Fruit fly (Drosophila melanogaster): Measurements from ENCODE around the gene ImpE2.

Gene ImpE2

DNA sequence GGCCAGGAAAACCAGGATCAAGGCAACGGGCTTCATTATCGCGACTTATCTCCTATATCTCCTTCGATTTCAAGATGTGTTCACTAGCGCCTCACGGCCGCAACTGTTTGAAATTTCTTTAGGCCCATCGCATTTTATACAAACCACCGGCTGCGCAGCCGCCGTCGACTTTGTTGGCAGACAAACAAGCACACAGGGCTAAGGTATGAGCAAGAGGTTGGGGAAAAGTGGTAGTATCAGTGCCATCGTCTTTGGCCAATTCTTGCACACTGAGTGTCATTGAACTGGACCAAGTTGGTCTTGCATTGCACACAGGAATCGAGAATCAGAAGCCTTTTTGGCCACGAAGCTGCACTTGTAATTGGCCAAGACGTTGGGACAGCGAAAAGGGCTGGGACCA is at the start of gene ImpE2:
Gene ImpE2, minus strand, starts transcription at position 115 of the 400 bp plus-strand sequence.
- TF ChIP-seq tj (GFP tag; optimal IDR thresholded peaks at IDR 0.05) (no peak), CG11617 (GFP tag; optimal IDR thresholded peaks at IDR 0.05) (no peak), Mnt (GFP tag; optimal IDR thresholded peaks at IDR 0.05) (no peak), Clk (GFP tag; optimal IDR thresholded peaks at IDR 0.05) (no peak), pad (GFP tag; optimal IDR thresholded peaks at IDR 0.05) (no peak), CG33017 (tag; optimal IDR thresholded peaks at IDR 0.05) (no peak), cnc (optimal IDR thresholded peaks at IDR 0.05) (no peak), Crg-1 (GFP tag; optimal IDR thresholded peaks at IDR 0.05) (no peak), Hr96 (GFP tag; optimal IDR thresholded peaks at IDR 0.05) (no peak), CG12768 (GFP tag; optimal IDR thresholded peaks at IDR 0.05) (no peak), CG7045 (GFP tag; optimal IDR thresholded peaks at IDR 0.05) (no peak), kay (GFP tag; ENCODE audit: borderline replicate concordance) (no peak), cic (GFP tag; optimal IDR thresholded peaks at IDR 0.05) (no peak), CG1620 (GFP tag; optimal IDR thresholded peaks at IDR 0.05) (no peak), bab1 (GFP tag; optimal IDR thresholded peaks at IDR 0.05) (no peak), CG7101 (tag; optimal IDR thresholded peaks at IDR 0.05) (no peak), CG5204 (GFP tag; optimal IDR thresholded peaks at IDR 0.05) (no peak)

DNA sequence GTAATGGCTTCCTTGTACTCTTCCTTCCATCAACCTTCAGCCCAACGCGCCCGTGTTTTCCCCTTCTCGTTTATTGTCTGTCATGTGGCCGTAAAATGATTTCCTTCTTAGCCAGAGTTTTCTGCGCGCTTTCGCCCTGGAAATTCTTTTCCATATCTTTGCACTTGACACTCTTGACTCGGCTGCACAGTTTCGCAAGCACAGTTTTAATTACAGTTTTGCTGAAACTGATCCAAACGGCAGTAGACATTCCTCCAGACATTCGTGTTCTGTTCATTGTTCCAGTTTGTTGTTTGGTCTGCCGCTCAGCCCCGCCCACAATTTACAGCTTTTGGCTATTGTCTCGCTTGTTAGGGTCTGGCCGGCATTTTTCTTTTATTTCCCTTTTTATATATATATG is 48.1 kb upstream of the ImpE2 start:
- TF ChIP-seq CG14711 (tag; optimal IDR thresholded peaks at IDR 0.05) (no peak), Crg-1 (GFP tag; optimal IDR thresholded peaks at IDR 0.05) (no peak), tj (GFP tag; optimal IDR thresholded peaks at IDR 0.05) (no peak), CG7045 (GFP tag; optimal IDR thresholded peaks at IDR 0.05) (no peak), CG5204 (GFP tag; optimal IDR thresholded peaks at IDR 0.05) (no peak), CG7101 (tag; optimal IDR thresholded peaks at IDR 0.05) (no peak), CG12768 (GFP tag; optimal IDR thresholded peaks at IDR 0.05) (no peak)

DNA sequence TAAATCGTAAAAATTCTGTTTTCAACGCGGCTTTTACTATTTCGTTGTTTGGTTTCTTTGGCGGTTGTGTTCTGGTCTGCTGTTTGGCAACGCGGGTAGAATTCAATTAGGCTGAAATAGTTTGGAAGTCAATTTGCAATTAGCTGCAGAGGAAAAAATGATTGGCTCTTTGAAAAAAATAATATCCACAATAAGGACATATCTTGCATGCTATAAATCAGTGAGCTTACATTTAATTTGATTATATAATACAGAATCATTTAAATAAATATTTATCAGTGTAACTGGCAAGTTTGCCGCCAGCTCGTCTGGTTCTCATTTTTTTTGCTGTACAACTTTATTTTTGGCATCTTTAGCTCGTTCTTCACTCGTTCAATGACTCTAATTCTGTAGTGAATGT is 45.6 kb upstream of the ImpE2 start:
- no peak for TF ChIP-seq CG14711 (tag; optimal IDR thresholded peaks at IDR 0.05)
- TF ChIP-seq CG33017 (tag; optimal IDR thresholded peaks at IDR 0.05): no peak
- no peak for TF ChIP-seq Hr96 (GFP tag; optimal IDR thresholded peaks at IDR 0.05)

DNA sequence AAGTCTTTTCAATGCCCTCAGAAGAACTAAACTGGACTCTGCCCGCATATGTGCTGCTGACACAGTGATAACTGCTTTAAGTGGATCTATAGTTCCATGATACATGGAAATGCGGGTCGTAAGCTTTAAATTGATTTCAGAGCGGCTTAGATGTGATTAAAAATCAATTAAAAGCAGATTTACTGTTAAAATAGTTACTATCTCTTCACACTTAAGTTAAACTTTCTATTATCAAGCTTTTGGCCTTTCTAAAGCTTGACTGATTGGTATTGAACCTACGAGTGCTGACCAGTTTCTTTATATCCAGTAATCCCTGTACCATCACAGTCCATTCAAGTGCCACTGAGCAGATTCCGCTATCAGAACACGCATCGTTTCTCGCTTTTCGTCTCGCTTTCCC is 43.9 kb upstream of the ImpE2 start:
- TF ChIP-seq CG12768 (GFP tag; optimal IDR thresholded peaks at IDR 0.05): no peak
- peak; percentile 16 for TF ChIP-seq Hr96 (GFP tag; optimal IDR thresholded peaks at IDR 0.05)

DNA sequence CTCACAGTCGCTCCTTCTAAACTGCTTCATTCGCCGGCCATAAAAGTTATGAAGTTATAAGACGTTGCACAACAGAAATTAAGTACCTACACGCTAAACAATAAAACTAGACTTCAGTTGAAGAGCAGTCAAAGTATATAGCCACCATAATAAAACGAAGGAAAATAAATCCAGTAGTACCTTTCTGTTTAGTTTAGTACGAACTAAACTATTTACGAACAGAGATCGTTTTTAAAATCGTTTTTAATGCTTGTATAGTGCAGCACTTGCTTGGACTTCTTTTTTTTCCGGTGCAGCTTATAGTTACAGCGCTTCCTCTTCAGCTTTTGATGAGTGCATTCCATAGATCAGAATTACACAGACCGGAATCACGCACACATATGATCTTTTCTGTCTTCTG is 42.6 kb upstream of the ImpE2 start:
- TF ChIP-seq kay (GFP tag; ENCODE audit: borderline replicate concordance) (no peak), Mnt (GFP tag; optimal IDR thresholded peaks at IDR 0.05) (no peak), Clk (GFP tag; optimal IDR thresholded peaks at IDR 0.05) (no peak), Crg-1 (GFP tag; optimal IDR thresholded peaks at IDR 0.05) (no peak), toe (GFP tag; optimal IDR thresholded peaks at IDR 0.05) (no peak), CG11617 (GFP tag; optimal IDR thresholded peaks at IDR 0.05) (no peak), CG12768 (GFP tag; optimal IDR thresholded peaks at IDR 0.05) (no peak)

DNA sequence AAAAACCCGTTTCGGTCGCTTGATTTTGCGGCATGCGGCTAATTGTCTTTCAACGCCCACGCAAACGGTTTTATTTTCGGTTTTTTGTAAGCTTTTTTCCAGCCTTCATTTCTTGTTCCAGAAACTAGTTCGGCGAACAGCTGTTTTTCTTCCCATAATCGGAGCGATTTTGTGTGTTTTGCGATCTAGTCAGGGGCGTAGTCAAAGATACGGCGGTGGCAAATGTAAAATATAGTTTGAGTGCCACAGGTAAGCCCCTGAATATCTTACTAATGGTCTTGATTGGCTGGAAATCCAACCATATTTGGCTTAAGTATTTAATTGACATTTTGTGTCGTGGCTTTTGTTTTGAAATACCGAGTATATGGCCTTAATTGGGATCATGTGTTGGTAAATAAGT is 41.5 kb upstream of the ImpE2 start:
- TF ChIP-seq CG7045 (GFP tag; optimal IDR thresholded peaks at IDR 0.05) (no peak), toe (GFP tag; optimal IDR thresholded peaks at IDR 0.05) (no peak), CG14711 (tag; optimal IDR thresholded peaks at IDR 0.05) (no peak), CG33017 (tag; optimal IDR thresholded peaks at IDR 0.05) (no peak), cic (GFP tag; optimal IDR thresholded peaks at IDR 0.05) (no peak), Hr96 (GFP tag; optimal IDR thresholded peaks at IDR 0.05) (no peak), CG5204 (GFP tag; optimal IDR thresholded peaks at IDR 0.05) (no peak), tj (GFP tag; optimal IDR thresholded peaks at IDR 0.05) (no peak), CG7101 (tag; optimal IDR thresholded peaks at IDR 0.05) (no peak), ovo (GFP tag; optimal IDR thresholded peaks at IDR 0.05) (no peak), pad (GFP tag; optimal IDR thresholded peaks at IDR 0.05) (no peak), Crg-1 (GFP tag; optimal IDR thresholded peaks at IDR 0.05) (no peak), CG1620 (GFP tag; optimal IDR thresholded peaks at IDR 0.05) (no peak), CG11617 (GFP tag; optimal IDR thresholded peaks at IDR 0.05) (no peak), CG12768 (GFP tag; optimal IDR thresholded peaks at IDR 0.05) (no peak), Clk (GFP tag; optimal IDR thresholded peaks at IDR 0.05) (no peak)

DNA sequence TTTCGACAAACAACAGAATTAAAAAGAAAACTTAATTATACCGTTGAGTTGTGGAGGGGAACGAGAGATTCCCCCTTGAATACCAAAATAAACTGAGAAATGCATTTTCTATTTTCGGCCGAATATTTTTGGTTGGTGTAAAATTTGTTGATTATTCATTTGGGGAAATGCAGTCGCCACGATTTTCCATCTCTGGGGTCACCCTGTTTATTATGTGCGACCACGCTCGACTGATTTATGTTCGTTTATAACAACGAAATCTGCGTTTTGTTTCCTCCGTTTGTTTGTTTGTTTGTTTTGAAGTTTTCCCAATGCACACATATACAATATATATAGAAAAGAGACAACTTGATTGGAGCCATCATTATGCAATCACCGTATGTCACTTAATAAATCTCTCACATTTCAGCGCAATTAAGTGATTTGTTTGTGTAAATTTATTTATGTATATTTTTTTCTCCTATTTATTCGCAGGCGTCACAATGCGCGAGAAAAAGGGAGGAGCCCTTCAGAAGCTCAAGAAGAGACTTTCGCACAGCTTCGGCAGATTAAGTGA is 39.9 kb upstream of the ImpE2 start:
- TF ChIP-seq ovo (GFP tag; optimal IDR thresholded peaks at IDR 0.05): no peak
- TF ChIP-seq CG1620 (GFP tag; optimal IDR thresholded peaks at IDR 0.05): no peak
- no peak for TF ChIP-seq CG7101 (tag; optimal IDR thresholded peaks at IDR 0.05)
- peak; percentile 79 for TF ChIP-seq kay (GFP tag; ENCODE audit: borderline replicate concordance)

DNA sequence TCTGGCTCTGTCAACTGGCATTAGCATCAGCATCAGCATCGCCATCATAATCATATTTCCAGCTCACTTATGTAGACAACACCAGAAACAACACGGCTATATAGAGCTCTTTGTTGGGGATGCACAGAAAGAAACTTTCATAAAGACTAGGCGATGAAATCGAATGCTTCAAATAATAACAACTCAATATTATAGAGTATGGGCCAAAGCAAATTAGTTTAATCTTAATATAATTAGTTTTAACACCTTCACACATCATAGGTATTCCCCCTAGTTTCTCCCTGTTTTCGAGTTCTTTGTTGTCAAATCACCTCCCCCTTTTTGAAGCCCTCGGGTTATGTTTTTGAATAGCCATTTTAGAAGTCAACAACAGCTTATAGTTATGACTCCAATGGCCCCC is 38.5 kb upstream of the ImpE2 start:
- TF ChIP-seq CG5204 (GFP tag; optimal IDR thresholded peaks at IDR 0.05) (no peak), CG7045 (GFP tag; optimal IDR thresholded peaks at IDR 0.05) (no peak), CG7101 (tag; optimal IDR thresholded peaks at IDR 0.05) (no peak), Clk (GFP tag; optimal IDR thresholded peaks at IDR 0.05) (no peak), CG33017 (tag; optimal IDR thresholded peaks at IDR 0.05) (no peak), Hr96 (GFP tag; optimal IDR thresholded peaks at IDR 0.05) (no peak), CG12768 (GFP tag; optimal IDR thresholded peaks at IDR 0.05) (no peak), ovo (GFP tag; optimal IDR thresholded peaks at IDR 0.05) (no peak), cnc (optimal IDR thresholded peaks at IDR 0.05) (no peak), pad (GFP tag; optimal IDR thresholded peaks at IDR 0.05) (no peak), cic (GFP tag; optimal IDR thresholded peaks at IDR 0.05) (no peak), CG11617 (GFP tag; optimal IDR thresholded peaks at IDR 0.05) (no peak), CG14711 (tag; optimal IDR thresholded peaks at IDR 0.05) (no peak), Crg-1 (GFP tag; optimal IDR thresholded peaks at IDR 0.05) (no peak), bab1 (GFP tag; optimal IDR thresholded peaks at IDR 0.05) (no peak)
